Fruit fly (Drosophila melanogaster): ENCODE measurements around the gene CG12171.

CG12171 gene

DNA sequence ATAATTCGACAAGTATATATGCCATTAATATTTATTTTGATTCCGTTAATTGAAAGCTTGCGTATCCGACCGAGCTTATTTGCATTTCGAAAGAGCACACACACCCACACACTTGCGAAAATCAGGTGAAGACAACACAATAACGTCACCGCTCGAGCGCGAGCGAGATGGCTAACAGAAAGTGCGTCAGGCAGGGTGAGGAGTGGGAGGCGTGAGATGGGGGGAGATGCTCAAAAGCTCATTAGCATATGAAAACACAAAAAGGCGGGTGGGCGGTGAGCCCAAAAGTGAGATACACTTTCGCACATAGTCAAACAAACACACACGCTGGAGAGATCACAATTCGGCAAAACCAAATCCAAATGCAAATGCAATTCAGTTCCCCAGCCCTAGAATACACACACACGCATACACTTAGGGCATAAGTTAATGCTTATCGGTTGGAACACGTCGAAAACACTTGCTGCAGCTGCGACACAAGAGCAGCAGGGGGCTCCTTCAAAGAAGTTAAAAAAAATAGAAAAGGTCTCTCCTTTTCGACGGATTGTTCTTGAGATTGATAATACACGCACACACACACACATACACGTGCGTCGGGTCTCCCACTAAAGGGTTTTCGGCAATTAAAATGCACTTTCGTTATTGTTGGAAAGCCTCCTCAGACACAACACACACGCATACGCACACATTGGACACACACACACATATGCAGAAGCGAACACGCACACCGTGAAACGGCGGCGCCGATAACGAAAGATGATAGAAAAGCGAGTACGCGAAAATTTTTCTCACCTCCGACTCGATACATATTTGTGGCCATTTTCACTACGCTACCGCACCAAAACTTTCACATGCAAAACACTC is 14.5 kb downstream of the CG12171 start:
- TF ChIP-seq sv (GFP tag; optimal IDR thresholded peaks at IDR 0.05) (no peak), dl (GFP tag; optimal IDR thresholded peaks at IDR 0.05; ENCODE audit: insufficient read depth in 1 of 2, partially characterized antibody in 2 of 2) (no peak), woc (GFP tag; optimal IDR thresholded peaks at IDR 0.05) (no peak), psq (GFP tag; optimal IDR thresholded peaks at IDR 0.05) (no peak), jim (GFP tag; optimal IDR thresholded peaks at IDR 0.05) (no peak), foxo (GFP tag; optimal IDR thresholded peaks at IDR 0.05) (peak in 1 of 2 experiments; percentile 36), Dif (GFP tag; optimal IDR thresholded peaks at IDR 0.05; ENCODE audit: partially characterized antibody) (no peak), dmrt93B (GFP tag; optimal IDR thresholded peaks at IDR 0.05) (no peak), Rel (GFP tag; optimal IDR thresholded peaks at IDR 0.05) (no peak), Rel (tag; optimal IDR thresholded peaks at IDR 0.05) (peak; percentile 10), GATAd (GFP tag; optimal IDR thresholded peaks at IDR 0.05) (no peak), br (GFP tag; optimal IDR thresholded peaks at IDR 0.05) (peak; percentile 49), Myc (optimal IDR thresholded peaks at IDR 0.05) (no peak), Sp1 (GFP tag; optimal IDR thresholded peaks at IDR 0.05) (no peak), OdsH (GFP tag; optimal IDR thresholded peaks at IDR 0.05) (peak; percentile 18), pan (optimal IDR thresholded peaks at IDR 0.05) (no peak), dsf (GFP tag; optimal IDR thresholded peaks at IDR 0.05; ENCODE audit: borderline replicate concordance) (no peak), rgr (GFP tag; optimal IDR thresholded peaks at IDR 0.05) (peak; percentile 31), HLH106 (tag; optimal IDR thresholded peaks at IDR 0.05) (peak; percentile 35), ey (GFP tag; optimal IDR thresholded peaks at IDR 0.05) (peak; percentile 31), CG9705 (GFP tag; optimal IDR thresholded peaks at IDR 0.05) (no peak), CG32264 (GFP tag; optimal IDR thresholded peaks at IDR 0.05) (no peak), CrebA (GFP tag; optimal IDR thresholded peaks at IDR 0.05; ENCODE audit: borderline replicate concordance) (no peak), Hnf4 (GFP tag; optimal IDR thresholded peaks at IDR 0.05) (no peak), Mio (GFP tag; optimal IDR thresholded peaks at IDR 0.05) (no peak), usp (GFP tag; optimal IDR thresholded peaks at IDR 0.05) (no peak), h (GFP tag; optimal IDR thresholded peaks at IDR 0.05) (peak; percentile 66), N (GFP tag; optimal IDR thresholded peaks at IDR 0.05) (peak; percentile 46), sage (GFP tag; optimal IDR thresholded peaks at IDR 0.05) (no peak), fru (GFP tag; optimal IDR thresholded peaks at IDR 0.05) (no peak), Hr83 (GFP tag; optimal IDR thresholded peaks at IDR 0.05; ENCODE audit: poor library complexity, severe bottlenecking) (no peak), Jra (GFP tag; optimal IDR thresholded peaks at IDR 0.05) (peak; percentile 26), Dfd (GFP tag; optimal IDR thresholded peaks at IDR 0.05) (no peak), Abd-B (GFP tag; optimal IDR thresholded peaks at IDR 0.05) (no peak), Hr78 (GFP tag; optimal IDR thresholded peaks at IDR 0.05) (no peak), Vsx2 (GFP tag; optimal IDR thresholded peaks at IDR 0.05; ENCODE audit: partially characterized antibody) (no peak), lola (GFP tag; optimal IDR thresholded peaks at IDR 0.05) (no peak)

DNA sequence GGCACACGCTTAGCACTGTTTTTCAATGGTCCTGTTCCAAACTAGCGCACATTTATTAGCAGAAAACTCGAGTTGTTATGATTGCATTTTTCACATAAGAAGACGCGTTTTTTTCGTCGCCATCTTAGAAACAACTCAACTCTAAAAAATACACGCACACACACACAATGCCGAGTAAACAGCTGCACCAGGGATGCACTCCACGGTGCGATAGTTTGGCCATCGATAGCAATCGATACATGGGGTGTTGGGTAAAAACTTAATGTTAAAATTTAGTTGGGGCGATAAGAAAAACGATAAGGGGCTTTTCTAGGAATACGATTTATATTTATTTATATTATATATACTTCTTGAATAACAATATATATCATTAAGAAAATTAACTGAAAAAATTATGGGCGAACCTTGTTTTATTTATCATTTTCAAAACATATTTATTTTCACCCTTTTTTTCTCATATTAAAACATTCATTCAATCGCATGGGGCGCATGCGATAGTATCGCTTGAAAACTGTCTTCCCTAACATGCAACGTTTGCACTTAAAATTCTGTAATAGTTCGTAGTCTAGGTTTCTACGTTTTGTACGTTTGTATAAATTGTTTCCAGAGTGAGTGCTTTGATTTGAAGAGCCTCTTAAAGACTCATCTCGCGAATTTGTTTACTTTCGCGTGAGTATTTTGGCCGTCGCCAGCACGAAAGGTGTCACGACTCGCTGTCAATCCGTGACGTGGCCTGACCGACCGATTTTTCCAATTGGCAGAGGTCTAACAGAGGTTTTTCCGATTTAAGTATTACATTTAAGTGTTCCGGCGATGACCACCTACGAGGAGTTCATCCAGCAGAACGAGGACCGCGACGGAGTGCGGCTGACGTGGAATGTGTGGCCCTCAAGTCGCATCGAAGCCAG is 15.4 kb downstream of the CG12171 start, which contains the start of the genes MTA1-like and Sec23:
Gene MTA1-like (minus strand): TSS at position 170 of the 908 bp plus-strand sequence.
Gene Sec23 (plus strand): TSS at position 497 of the 908 bp plus-strand sequence.
- peak; percentile 66 for TF ChIP-seq woc (GFP tag; optimal IDR thresholded peaks at IDR 0.05)
- TF ChIP-seq CG32264 (GFP tag; optimal IDR thresholded peaks at IDR 0.05) = no peak
- peak; percentile 26 for TF ChIP-seq br (GFP tag; optimal IDR thresholded peaks at IDR 0.05)
- no peak for TF ChIP-seq Hr78 (GFP tag; optimal IDR thresholded peaks at IDR 0.05)
- TF ChIP-seq Dfd (GFP tag; optimal IDR thresholded peaks at IDR 0.05) = no peak
- peak; percentile 39 for TF ChIP-seq brk (GFP tag; optimal IDR thresholded peaks at IDR 0.05)
- peak; percentile 33 for TF ChIP-seq sv (GFP tag; optimal IDR thresholded peaks at IDR 0.05)
- TF ChIP-seq OdsH (GFP tag; optimal IDR thresholded peaks at IDR 0.05) = peak; percentile 24
- peak; percentile 35 for TF ChIP-seq sage (GFP tag; optimal IDR thresholded peaks at IDR 0.05)
- TF ChIP-seq dmrt93B (GFP tag; optimal IDR thresholded peaks at IDR 0.05) = peak; percentile 54
- TF ChIP-seq Vsx2 (GFP tag; optimal IDR thresholded peaks at IDR 0.05; ENCODE audit: partially characterized antibody) = no peak
- peak; percentile 48 for TF ChIP-seq h (GFP tag; optimal IDR thresholded peaks at IDR 0.05)
- no peak for TF ChIP-seq Abd-B (GFP tag; optimal IDR thresholded peaks at IDR 0.05)
- peak; percentile 19 for TF ChIP-seq Jra (GFP tag; optimal IDR thresholded peaks at IDR 0.05)
- peak in 1 of 2 experiments; percentile 74 for TF ChIP-seq foxo (GFP tag; optimal IDR thresholded peaks at IDR 0.05)
- peak; percentile 63 for TF ChIP-seq psq (GFP tag; optimal IDR thresholded peaks at IDR 0.05)
- TF ChIP-seq rgr (GFP tag; optimal IDR thresholded peaks at IDR 0.05) = peak; percentile 70
- no peak for TF ChIP-seq N (GFP tag; optimal IDR thresholded peaks at IDR 0.05)
- TF ChIP-seq Rel (GFP tag; optimal IDR thresholded peaks at IDR 0.05) = peak; percentile 71
- peak; percentile 9 for TF ChIP-seq Rel (tag; optimal IDR thresholded peaks at IDR 0.05)
- peak; percentile 36 for TF ChIP-seq fru (GFP tag; optimal IDR thresholded peaks at IDR 0.05)
- TF ChIP-seq Mio (GFP tag; optimal IDR thresholded peaks at IDR 0.05) = no peak
- TF ChIP-seq Myc (optimal IDR thresholded peaks at IDR 0.05) = peak; percentile 0
- peak; percentile 5 for TF ChIP-seq Hr83 (GFP tag; optimal IDR thresholded peaks at IDR 0.05; ENCODE audit: poor library complexity, severe bottlenecking)
- TF ChIP-seq dl (GFP tag; optimal IDR thresholded peaks at IDR 0.05; ENCODE audit: insufficient read depth in 1 of 2, partially characterized antibody in 2 of 2) = no peak
- TF ChIP-seq pan (optimal IDR thresholded peaks at IDR 0.05) = no peak
- TF ChIP-seq ey (GFP tag; optimal IDR thresholded peaks at IDR 0.05) = peak; percentile 52
- TF ChIP-seq HLH106 (tag; optimal IDR thresholded peaks at IDR 0.05) = peak; percentile 72
- peak; percentile 33 for TF ChIP-seq CG9705 (GFP tag; optimal IDR thresholded peaks at IDR 0.05)
- peak; percentile 54 for TF ChIP-seq Sp1 (GFP tag; optimal IDR thresholded peaks at IDR 0.05)
- no peak for TF ChIP-seq Dif (GFP tag; optimal IDR thresholded peaks at IDR 0.05; ENCODE audit: partially characterized antibody)
- TF ChIP-seq Hnf4 (GFP tag; optimal IDR thresholded peaks at IDR 0.05) = peak; percentile 76
- no peak for TF ChIP-seq tai (GFP tag; optimal IDR thresholded peaks at IDR 0.05)
- peak; percentile 48 for TF ChIP-seq dsf (GFP tag; optimal IDR thresholded peaks at IDR 0.05; ENCODE audit: borderline replicate concordance)
